Worm (Caenorhabditis elegans) whole organism, L2 larva: ENCODE measurements around the gene fipr-1.

Source experiments
- ama-1 ChIP-seq: fragments of 150-350 bp; optimal IDR thresholded peaks from 2 replicates; lab custom pipeline; 2018; ENCODE audit warnings: inconsistent platforms
- lsy-2 ChIP-seq, 2 experiments: fragments of 150-350 bp in 1 of 2; sonication (generic microtip) in 1 of 2; optimal IDR thresholded peaks; 2 replicates each; lab custom pipeline; 2014 to 2017; ENCODE audit warnings: missing biosample characterization in 2 of 2, missing genetic modification characterization in 2 of 2
- snpc-4 ChIP-seq: fragments of 150-350 bp; optimal IDR thresholded peaks from 2 replicates; lab custom pipeline; 2014; ENCODE audit warnings: missing biosample characterization, missing genetic modification characterization

DNA sequence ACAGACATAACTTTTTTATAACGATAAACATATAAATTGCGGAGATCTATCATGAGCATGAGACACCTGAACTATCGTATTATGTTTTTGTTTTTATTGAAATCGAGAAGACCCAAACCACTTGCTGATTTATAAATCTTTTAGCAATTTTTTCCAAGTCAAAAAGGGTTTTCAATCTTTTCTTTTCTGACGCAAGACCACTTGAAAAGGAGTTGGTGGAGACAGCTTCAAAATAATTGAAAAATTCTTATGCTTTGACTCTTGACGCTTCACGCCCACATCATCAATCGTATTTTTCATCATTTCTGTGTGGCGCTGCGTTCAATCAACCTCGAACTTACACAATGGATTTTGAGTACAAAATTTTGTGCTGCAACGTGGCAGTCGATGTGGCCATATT, 9.8 kb upstream of the fipr-1 start, which contains the start of gene F23H12.7:
- TF ChIP-seq snpc-4 (tag; lab: Kevin White, UChicago) (no peak), ama-1 (lab: Kevin White, UChicago) (no peak), lsy-2 (tag; optimal IDR thresholded peaks at IDR 0.05; lab: Kevin White, UChicago) (no peak)
